Worm (Caenorhabditis elegans) whole organism, L2 larva: ENCODE results near the gene F19C6.5.
"Not testable (repeated sequence)": the region's sequence is repeated elsewhere in the genome, so short reads cannot be mapped to it uniquely, and the experiment has no call there.

Source experiments
- C34F6.9 ChIP-seq: fragments of 150-350 bp; optimal IDR thresholded peaks from 2 replicates; lab custom pipeline; 2014; ENCODE audit warnings: missing biosample characterization, missing genetic modification characterization
- F13H6.1 ChIP-seq: sonication (generic microtip); optimal IDR thresholded peaks from 2 replicates; lab custom pipeline; 2016; ENCODE audit warnings: missing genetic modification characterization, missing compliant biosample characterization
- R02D3.7 ChIP-seq: fragments of 150-350 bp; optimal IDR thresholded peaks from 2 replicates; lab custom pipeline; 2014; ENCODE audit warnings: missing biosample characterization, missing genetic modification characterization
- Y55F3AM.14 ChIP-seq: fragments of 200-800 bp; sonication (Bioruptor generic); optimal IDR thresholded peaks from 2 replicates; lab custom pipeline; 2018; ENCODE audit warnings: mild to moderate bottlenecking, missing genetic modification characterization, missing compliant biosample characterization
- ZK546.5 ChIP-seq: sonication (generic microtip); optimal IDR thresholded peaks from 2 replicates; lab custom pipeline; 2017; ENCODE audit warnings: missing biosample characterization, missing genetic modification characterization
- aly-2 ChIP-seq: fragments of 150-350 bp; optimal IDR thresholded peaks from 2 replicates; lab custom pipeline; 2014; ENCODE audit warnings: missing biosample characterization, missing genetic modification characterization
- crh-2 ChIP-seq: sonication (generic microtip); optimal IDR thresholded peaks from 2 replicates; lab custom pipeline; 2017; ENCODE audit warnings: missing biosample characterization, missing genetic modification characterization
- dmd-4 ChIP-seq: sonication (generic microtip); optimal IDR thresholded peaks from 2 replicates; lab custom pipeline; 2017; ENCODE audit warnings: missing biosample characterization, missing genetic modification characterization
- egl-27 ChIP-seq: sonication (generic microtip); optimal IDR thresholded peaks from 3 replicates; lab custom pipeline; 2017; ENCODE audit warnings: missing biosample characterization, missing genetic modification reagents, missing genetic modification characterization
- elt-3 ChIP-seq: sonication (generic microtip); optimal IDR thresholded peaks from 2 replicates; lab custom pipeline; 2017; ENCODE audit warnings: missing biosample characterization, missing genetic modification characterization
- gmeb-1 ChIP-seq: fragments of 150-350 bp; optimal IDR thresholded peaks from 2 replicates; lab custom pipeline; 2014; ENCODE audit warnings: missing biosample characterization, missing genetic modification characterization
- lin-11 ChIP-seq: fragments of 150-350 bp; sonication (generic microtip); optimal IDR thresholded peaks from 2 replicates; lab custom pipeline; 2014; ENCODE audit warnings: missing biosample characterization, missing genetic modification characterization, inconsistent platforms, mixed read lengths
- lin-39 ChIP-seq: fragments of 150-350 bp; optimal IDR thresholded peaks from 2 replicates; lab custom pipeline; 2014; ENCODE audit warnings: missing biosample characterization, missing genetic modification reagents, missing genetic modification characterization
- lsy-2 ChIP-seq, 2 experiments: fragments of 150-350 bp in 1 of 2; sonication (generic microtip) in 1 of 2; optimal IDR thresholded peaks; 2 replicates each; lab custom pipeline; 2014 to 2017; ENCODE audit warnings: missing biosample characterization in 2 of 2, missing genetic modification characterization in 2 of 2
- mbf-1 ChIP-seq: sonication (generic microtip); optimal IDR thresholded peaks from 2 replicates; lab custom pipeline; 2017; ENCODE audit warnings: missing biosample characterization, missing genetic modification characterization
- mdl-1 ChIP-seq, 2 experiments: fragments of 150-350 bp in 1 of 2; sonication (generic microtip) in 1 of 2; optimal IDR thresholded peaks; 2 replicates each; lab custom pipeline; 2017; ENCODE audit warnings: missing biosample characterization in 2 of 2, missing genetic modification characterization in 2 of 2
- nhr-11 ChIP-seq: fragments of 150-350 bp; optimal IDR thresholded peaks from 2 replicates; lab custom pipeline; 2014; ENCODE audit warnings: missing biosample characterization, missing genetic modification characterization
- nhr-12 ChIP-seq: fragments of 150-350 bp; optimal IDR thresholded peaks from 2 replicates; lab custom pipeline; 2014; ENCODE audit warnings: missing biosample characterization, missing genetic modification characterization
- nhr-129 ChIP-seq: fragments of 150-350 bp; optimal IDR thresholded peaks from 2 replicates; lab custom pipeline; 2014; ENCODE audit warnings: missing biosample characterization, missing genetic modification characterization
- nhr-25 ChIP-seq: fragments of 150-350 bp; sonication (generic microtip); optimal IDR thresholded peaks from 3 replicates; lab custom pipeline; 2014; ENCODE audit warnings: missing biosample characterization, missing genetic modification characterization
- nhr-6 ChIP-seq: fragments of 150-350 bp; optimal IDR thresholded peaks from 2 replicates; lab custom pipeline; 2014; ENCODE audit warnings: missing biosample characterization, missing genetic modification characterization
- nhr-77 ChIP-seq: fragments of 150-350 bp; optimal IDR thresholded peaks from 2 replicates; lab custom pipeline; 2014; ENCODE audit warnings: missing biosample characterization, missing genetic modification characterization
- peb-1 ChIP-seq: fragments of 150-350 bp; optimal IDR thresholded peaks from 2 replicates; lab custom pipeline; 2014; ENCODE audit warnings: missing biosample characterization, missing genetic modification characterization
- sem-4 ChIP-seq: fragments of 150-350 bp; optimal IDR thresholded peaks from 2 replicates; lab custom pipeline; 2014; ENCODE audit warnings: missing biosample characterization, missing genetic modification reagents, missing genetic modification characterization
- skn-1 ChIP-seq: sonication (generic microtip); optimal IDR thresholded peaks from 2 replicates; lab custom pipeline; 2017; ENCODE audit warnings: missing biosample characterization, missing genetic modification characterization
- sma-3 ChIP-seq: sonication (generic microtip); optimal IDR thresholded peaks from 2 replicates; lab custom pipeline; 2016; ENCODE audit warnings: missing genetic modification reagents, missing genetic modification characterization, missing compliant biosample characterization
- sma-9 ChIP-seq, 2 experiments: fragments of 150-350 bp in 1 of 2; sonication (generic microtip) in 1 of 2; optimal IDR thresholded peaks; 2 replicates each; lab custom pipeline; 2014 to 2016; ENCODE audit warnings: missing genetic modification characterization in 2 of 2, mild to moderate bottlenecking in 1 of 2, missing biosample characterization in 1 of 2, missing compliant biosample characterization in 1 of 2, missing genetic modification reagents in 1 of 2, moderate library complexity in 1 of 2
- snpc-4 ChIP-seq: fragments of 150-350 bp; optimal IDR thresholded peaks from 2 replicates; lab custom pipeline; 2014; ENCODE audit warnings: missing biosample characterization, missing genetic modification characterization
- unc-55 ChIP-seq: fragments of 150-350 bp; sonication (generic microtip); optimal IDR thresholded peaks from 3 replicates; lab custom pipeline; 2014; ENCODE audit warnings: missing biosample characterization, missing genetic modification reagents, missing genetic modification characterization
- ztf-11 ChIP-seq: sonication (generic microtip); optimal IDR thresholded peaks from 2 replicates; lab custom pipeline; 2017; ENCODE audit warnings: missing biosample characterization, missing genetic modification characterization
- ztf-4 ChIP-seq: fragments of 150-350 bp; optimal IDR thresholded peaks from 2 replicates; lab custom pipeline; 2014; ENCODE audit warnings: missing biosample characterization, missing genetic modification characterization

Gene F19C6.5

ce11 chrX:9958561-9958960 is 26.2 kb downstream of the F19C6.5 start, which contains the start of gene ZC506.1 (continued):
- TF ChIP-seq Y55F3AM.14 (GFP tag; lab: Kevin White, UChicago) (peak; percentile 90), F13H6.1 (tag; lab: Kevin White, UChicago) (peak; percentile 98), elt-3 (tag; lab: Kevin White, UChicago) (no peak), lsy-2 (tag; optimal IDR thresholded peaks at IDR 0.05; lab: Kevin White, UChicago) (peak; percentile 61 to 92), nhr-6 (tag; lab: Kevin White, UChicago) (peak; percentile 89), crh-2 (tag; lab: Kevin White, UChicago) (peak; percentile 98), nhr-25 (tag; lab: Kevin White, UChicago) (peak; percentile 94), lin-39 (tag; lab: Kevin White, UChicago) (no peak), egl-27 (peak; percentile 87), nhr-11 (tag; lab: Kevin White, UChicago) (peak; percentile 55), dmd-4 (no peak), sem-4 (tag; lab: Kevin White, UChicago) (peak; percentile 95), nhr-12 (tag; lab: Kevin White, UChicago) (no peak), mdl-1 (tag; optimal IDR thresholded peaks at IDR 0.05; lab: Kevin White, UChicago) (peak; percentile 79 to 84), mbf-1 (tag; lab: Kevin White, UChicago) (peak; percentile 12), nhr-77 (tag; lab: Kevin White, UChicago) (peak; percentile 25), sma-3 (peak; percentile 93), peb-1 (tag; lab: Kevin White, UChicago) (peak; percentile 2), snpc-4 (tag; lab: Kevin White, UChicago) (peak; percentile 75), skn-1 (tag; lab: Kevin White, UChicago) (no peak), sma-9 (GFP tag; optimal IDR thresholded peaks at IDR 0.05; lab: Kevin White, UChicago) (peak; percentile 96), sma-9 (tag; optimal IDR thresholded peaks at IDR 0.05; lab: Kevin White, UChicago) (no peak), gmeb-1 (peak; percentile 78), ZK546.5 (tag; lab: Kevin White, UChicago) (no peak), R02D3.7 (tag; lab: Kevin White, UChicago) (no peak), lin-11 (tag; lab: Kevin White, UChicago) (peak; percentile 91)

ce11 chrX:9957449-9957848 is 27.3 kb downstream of the F19C6.5 start:
- TF ChIP-seq nhr-12 (tag; lab: Kevin White, UChicago) = no peak
- TF ChIP-seq, all 48 proteins: peak for 0

ce11 chrX:9956537-9956936 is 28.2 kb downstream of the F19C6.5 start:
- TF ChIP-seq sma-9 (GFP tag; optimal IDR thresholded peaks at IDR 0.05; lab: Kevin White, UChicago) (peak; percentile 39), mdl-1 (tag; optimal IDR thresholded peaks at IDR 0.05; lab: Kevin White, UChicago) (peak; percentile 22 to 23), C34F6.9 (peak; percentile 42), lsy-2 (tag; optimal IDR thresholded peaks at IDR 0.05; lab: Kevin White, UChicago) (peak in 1 of 2 experiments; percentile 3), unc-55 (GFP tag; lab: Kevin White, UChicago) (peak; percentile 36)
- not testable (repeated sequence) for TF ChIP-seq sma-9 (tag; optimal IDR thresholded peaks at IDR 0.05; lab: Kevin White, UChicago)
- TF ChIP-seq, all 48 proteins: peak for 5; not testable (repeated sequence) for 43

- TF ChIP-seq ztf-11 (no peak), mbf-1 (tag; lab: Kevin White, UChicago) (no peak), aly-2 (tag; lab: Kevin White, UChicago) (no peak), snpc-4 (tag; lab: Kevin White, UChicago) (no peak), nhr-11 (tag; lab: Kevin White, UChicago) (no peak)
Observed at ce11 chrX:9956052-9956451, 28.7 kb downstream of the F19C6.5 start.

- TF ChIP-seq lsy-2 (tag; optimal IDR thresholded peaks at IDR 0.05; lab: Kevin White, UChicago) (peak in 1 of 2 experiments; percentile 7), F13H6.1 (tag; lab: Kevin White, UChicago) (peak; percentile 56), sma-9 (GFP tag; optimal IDR thresholded peaks at IDR 0.05; lab: Kevin White, UChicago) (peak; percentile 84), sma-9 (tag; optimal IDR thresholded peaks at IDR 0.05; lab: Kevin White, UChicago) (no peak), mbf-1 (tag; lab: Kevin White, UChicago) (no peak), nhr-129 (tag; lab: Kevin White, UChicago) (no peak), ztf-4 (tag; lab: Kevin White, UChicago) (peak; percentile 50)
Observed at ce11 chrX:9954483-9955041, 30.2 kb downstream of the F19C6.5 start, which contains the start of gene cysl-1. cysl-1 (minus strand) TSS chrX:9954533.
